Worm (Caenorhabditis elegans) whole organism, early embryonic: ENCODE measurements around the gene C05C12.6.

ENCODE experiments used
- F13C5.2 ChIP-seq: sonication (generic microtip); optimal IDR thresholded peaks from 2 replicates; lab custom pipeline; 2017; ENCODE audit warnings: mild to moderate bottlenecking, missing genetic modification characterization, inconsistent platforms, missing compliant biosample characterization
- aly-1 ChIP-seq: sonication (generic microtip); optimal IDR thresholded peaks from 2 replicates; lab custom pipeline; 2016; ENCODE audit warnings: missing genetic modification characterization, missing compliant biosample characterization
- ama-1 ChIP-seq: fragments of 150-350 bp; optimal IDR thresholded peaks from 2 replicates; lab custom pipeline; 2014
- ceh-36 ChIP-seq: sonication (generic microtip); optimal IDR thresholded peaks from 2 replicates; lab custom pipeline; 2016; ENCODE audit warnings: missing genetic modification characterization, inconsistent platforms, missing compliant biosample characterization
- ets-7 ChIP-seq: sonication (generic microtip); optimal IDR thresholded peaks from 2 replicates; lab custom pipeline; 2016; ENCODE audit warnings: missing genotype, missing genetic modification characterization, missing compliant biosample characterization
- flt-1 ChIP-seq: fragments of 200-800 bp; sonication (Bioruptor generic); IDR thresholded peaks from 2 replicates; pipeline ENCODE4 v1.3.6; 2022; ENCODE audit warnings: missing genetic modification characterization, missing compliant biosample characterization
- scrt-1 ChIP-seq: fragments of 200-800 bp; sonication (Bioruptor generic); IDR thresholded peaks from 2 replicates; pipeline ENCODE4 v1.3.6; 2022; ENCODE audit warnings: missing genetic modification characterization, missing compliant biosample characterization
- tbx-11 ChIP-seq: fragments of 200-800 bp; sonication (Bioruptor generic); IDR thresholded peaks from 2 replicates; pipeline ENCODE4 v1.3.6; 2022; ENCODE audit warnings: missing genetic modification characterization, missing compliant biosample characterization
- tbx-37 ChIP-seq: fragments of 200-800 bp; sonication (Bioruptor generic); conservative IDR thresholded peaks from 2 replicates; pipeline ENCODE4 v1.3.6; 2022; ENCODE audit warnings: missing genetic modification reagents, missing genetic modification characterization, missing compliant biosample characterization
- tra-4 ChIP-seq: sonication (generic microtip); optimal IDR thresholded peaks from 2 replicates; lab custom pipeline; 2017; ENCODE audit warnings: missing genetic modification characterization, missing compliant biosample characterization

DNA sequence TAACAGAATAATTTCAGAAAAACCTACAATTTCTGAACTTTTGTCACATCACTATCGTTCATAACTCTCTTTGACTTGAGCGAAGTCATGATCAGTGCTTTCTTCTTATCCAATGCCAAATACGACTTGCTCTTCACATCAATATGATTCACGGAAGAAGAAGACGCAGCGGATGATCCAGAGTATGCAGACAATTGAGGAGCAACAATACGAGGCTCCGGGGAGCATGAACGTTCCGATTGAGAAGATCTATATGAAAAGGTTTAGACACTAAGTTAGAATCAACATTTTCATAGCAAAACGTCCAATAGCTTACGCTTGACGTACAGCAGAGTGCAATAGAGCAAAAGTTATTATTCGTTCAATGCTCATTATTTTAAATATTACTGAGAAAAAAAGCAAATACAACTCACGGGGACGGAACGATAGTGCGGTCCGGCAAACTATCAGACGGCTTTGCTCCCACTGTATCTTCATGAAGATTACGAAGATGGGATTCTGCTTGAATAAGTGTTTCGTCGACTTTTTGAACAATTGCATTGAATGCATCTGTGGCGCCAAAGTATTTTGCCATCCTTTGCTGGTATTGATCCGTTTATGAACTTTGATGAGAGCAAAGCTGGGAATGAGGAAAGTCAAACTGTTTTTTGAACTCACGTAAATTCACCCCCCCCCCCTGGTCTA, 19.4 kb upstream of the C05C12.6 start, which contains the start of gene C05C12.5:
- TF ChIP-seq flt-1 (GFP tag; lab: Robert Waterston, UW) = no peak
- no peak for TF ChIP-seq ama-1 (lab: Kevin White, UChicago)
- no peak for TF ChIP-seq ceh-36 (tag; lab: Kevin White, UChicago)
- TF ChIP-seq F13C5.2 (tag; lab: Kevin White, UChicago) = no peak
- TF ChIP-seq tbx-37 = no peak
- TF ChIP-seq tbx-11 (GFP tag; lab: Robert Waterston, UW) = no peak
- no peak for TF ChIP-seq aly-1 (tag; lab: Kevin White, UChicago)
- TF ChIP-seq tra-4 = no peak
- no peak for TF ChIP-seq scrt-1 (GFP tag; lab: Robert Waterston, UW)
- TF ChIP-seq ets-7 = no peak
